Worm (Caenorhabditis elegans): ENCODE data around the gene dyf-4.

dyf-4 gene

DNA sequence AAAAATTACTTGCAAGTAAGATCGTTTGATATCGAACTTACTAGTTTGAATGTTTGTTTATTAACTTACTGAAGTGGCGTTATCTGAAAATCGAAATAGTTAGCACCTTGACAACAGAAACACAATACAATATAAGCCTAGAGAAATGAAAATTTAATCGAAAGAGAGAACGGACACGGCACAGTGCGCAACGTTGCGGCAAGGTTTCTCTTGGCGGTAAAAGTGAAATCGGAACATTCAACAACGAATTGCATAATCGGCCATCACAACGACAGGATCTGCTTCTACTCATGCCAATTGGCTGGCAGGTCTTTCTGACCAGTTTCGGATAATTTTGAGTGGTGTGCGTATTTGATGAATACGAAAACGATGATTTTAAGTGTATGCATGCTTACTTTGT is at the start of gene dyf-4:
TSS of gene dyf-4 (minus strand) at position 213 of the 400 bp plus-strand sequence.
- no peak for TF ChIP-seq nhr-25 (tag; optimal IDR thresholded peaks at IDR 0.05)
- peak; percentile 14 for TF ChIP-seq blmp-1 (tag; optimal IDR thresholded peaks at IDR 0.05; ENCODE audit: insufficient read depth)

DNA sequence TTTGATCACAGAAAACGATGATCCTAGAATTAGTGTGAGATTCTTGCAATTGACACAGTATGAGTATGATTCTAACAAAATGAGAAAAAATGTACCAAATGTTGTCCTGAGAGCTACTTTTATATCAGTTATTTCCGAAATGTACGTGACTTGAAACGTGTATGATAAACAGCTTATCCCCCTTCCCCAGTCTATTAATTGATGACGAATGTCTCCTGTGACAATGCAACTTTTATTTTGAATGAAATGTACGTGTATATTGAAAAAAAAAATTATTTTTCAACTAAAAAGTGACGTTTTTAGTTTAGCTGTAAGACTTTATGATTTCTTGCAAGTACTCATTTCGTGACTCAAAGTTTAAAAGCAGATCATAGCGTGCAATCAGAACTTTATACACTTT is 44.7 kb upstream of the dyf-4 start:
- TF ChIP-seq nhr-129 (tag; optimal IDR thresholded peaks at IDR 0.05) (no peak), nhr-25 (tag; optimal IDR thresholded peaks at IDR 0.05) (no peak), nhr-21 (tag; optimal IDR thresholded peaks at IDR 0.05) (no peak)

DNA sequence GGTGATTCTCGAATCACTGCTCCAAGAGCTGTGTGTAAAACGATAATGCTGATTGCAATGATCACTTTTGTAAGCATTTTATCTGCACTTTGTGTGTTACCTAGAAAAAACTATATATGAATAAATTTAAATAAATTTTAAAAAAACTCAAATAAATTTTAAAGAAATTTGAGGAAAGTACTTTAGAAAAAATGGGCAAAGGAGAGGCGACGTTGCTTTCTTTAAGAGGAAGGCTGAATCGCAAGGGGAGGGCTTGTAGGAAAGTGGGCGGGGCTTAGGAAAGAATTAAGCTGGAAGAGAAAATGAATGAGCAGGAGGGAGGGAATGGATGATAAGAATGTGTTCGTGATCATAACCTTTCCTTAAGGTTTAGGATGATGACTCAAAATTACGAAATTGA is 42.3 kb upstream of the dyf-4 start, which contains the start of gene E02A10.4:
TSS of gene E02A10.4 (minus strand) at position 101 of the 400 bp plus-strand sequence.
- TF ChIP-seq skn-1 (tag; optimal IDR thresholded peaks at IDR 0.05) (no peak), nhr-25 (tag; optimal IDR thresholded peaks at IDR 0.05) (no peak), C34F6.9 (tag; optimal IDR thresholded peaks at IDR 0.05) (no peak), peb-1 (tag; optimal IDR thresholded peaks at IDR 0.05) (no peak), sma-3 (GFP tag; optimal IDR thresholded peaks at IDR 0.05) (no peak), blmp-1 (tag; optimal IDR thresholded peaks at IDR 0.05; ENCODE audit: insufficient read depth) (no peak), lin-13 (GFP tag; optimal IDR thresholded peaks at IDR 0.05) (no peak), ZK546.5 (tag; optimal IDR thresholded peaks at IDR 0.05) (no peak), alr-1 (tag; optimal IDR thresholded peaks at IDR 0.05) (no peak), aly-2 (tag; optimal IDR thresholded peaks at IDR 0.05) (no peak), elt-1 (tag; optimal IDR thresholded peaks at IDR 0.05) (no peak), snpc-4 (tag; optimal IDR thresholded peaks at IDR 0.05) (no peak), ceh-82 (tag; optimal IDR thresholded peaks at IDR 0.05) (no peak), crh-2 (tag; optimal IDR thresholded peaks at IDR 0.05) (no peak)

DNA sequence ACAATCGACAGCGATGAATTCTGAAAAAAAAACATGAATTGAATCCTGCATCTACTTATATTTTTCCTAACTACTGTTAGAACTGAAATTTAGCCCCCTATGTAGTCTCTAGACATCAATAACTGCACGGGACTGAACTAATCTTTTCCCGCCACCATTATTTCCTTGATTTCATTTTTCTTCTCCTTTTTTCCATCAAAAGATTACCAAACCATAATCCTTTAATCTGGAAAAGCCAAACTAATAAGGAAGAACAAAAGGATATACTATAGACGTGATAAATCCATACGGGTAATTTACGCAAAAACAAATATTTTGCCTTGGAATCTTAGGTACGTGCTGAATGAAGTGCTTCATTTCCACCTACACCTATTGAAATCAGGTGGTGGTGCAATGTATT is 41.8 kb upstream of the dyf-4 start:
- TF ChIP-seq unc-55 (GFP tag; optimal IDR thresholded peaks at IDR 0.05) (no peak), ztf-4 (tag; optimal IDR thresholded peaks at IDR 0.05) (no peak), lin-13 (GFP tag; optimal IDR thresholded peaks at IDR 0.05) (no peak), nhr-10 (tag; optimal IDR thresholded peaks at IDR 0.05) (no peak), ceh-16 (tag; optimal IDR thresholded peaks at IDR 0.05) (no peak), lin-11 (tag; optimal IDR thresholded peaks at IDR 0.05) (no peak), nhr-12 (tag; optimal IDR thresholded peaks at IDR 0.05) (no peak), unc-62 (GFP tag; optimal IDR thresholded peaks at IDR 0.05) (no peak), nhr-11 (tag; optimal IDR thresholded peaks at IDR 0.05) (no peak), Y55F3AM.14 (GFP tag; optimal IDR thresholded peaks at IDR 0.05) (no peak), nhr-129 (tag; optimal IDR thresholded peaks at IDR 0.05) (no peak), mab-5 (tag; optimal IDR thresholded peaks at IDR 0.05) (no peak), nhr-23 (tag; optimal IDR thresholded peaks at IDR 0.05) (no peak), elt-3 (tag; optimal IDR thresholded peaks at IDR 0.05) (no peak), mbf-1 (tag; optimal IDR thresholded peaks at IDR 0.05) (no peak), C34F6.9 (tag; optimal IDR thresholded peaks at IDR 0.05) (no peak), mdl-1 (tag; optimal IDR thresholded peaks at IDR 0.05) (no peak), nhr-77 (tag; optimal IDR thresholded peaks at IDR 0.05) (no peak), ztf-11 (tag; optimal IDR thresholded peaks at IDR 0.05) (no peak)

DNA sequence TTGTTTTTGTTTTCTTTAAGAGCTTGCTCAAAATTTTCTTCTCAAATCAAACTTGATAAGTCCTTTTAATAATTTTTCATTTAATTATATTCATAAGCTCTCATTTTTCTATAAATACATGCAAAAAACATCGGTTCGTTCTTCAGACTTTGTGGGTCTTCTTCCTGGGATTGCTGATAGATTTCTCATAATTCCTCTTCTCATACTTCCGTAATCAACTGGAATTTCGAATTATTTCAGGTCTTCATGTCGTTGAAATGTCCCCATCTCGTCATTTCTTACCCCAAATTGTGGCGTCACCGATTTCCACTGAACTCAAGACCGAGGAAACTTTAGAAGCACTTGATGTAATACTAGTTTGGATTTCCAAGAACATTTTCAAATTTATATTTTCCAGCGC is 39.4 kb upstream of the dyf-4 start:
- TF ChIP-seq lin-13 (GFP tag; optimal IDR thresholded peaks at IDR 0.05) (no peak), C34F6.9 (tag; optimal IDR thresholded peaks at IDR 0.05) (no peak), nhr-10 (tag; optimal IDR thresholded peaks at IDR 0.05) (no peak), fos-1 (tag; optimal IDR thresholded peaks at IDR 0.05) (no peak), sma-3 (GFP tag; optimal IDR thresholded peaks at IDR 0.05) (no peak), aly-2 (tag; optimal IDR thresholded peaks at IDR 0.05) (no peak), sma-9 (GFP tag; optimal IDR thresholded peaks at IDR 0.05) (peak; percentile 9), sma-9 (tag; optimal IDR thresholded peaks at IDR 0.05) (no peak), F13H6.1 (tag; optimal IDR thresholded peaks at IDR 0.05) (no peak)

All from whole organism, L2 larva.